Worm (Caenorhabditis elegans): ENCODE results near the gene C07G3.8.

The C07G3.8 gene

ce11 chrV:3476228-3476627 lies 25.7 kb downstream of the C07G3.8 start:
- peak in 1 of 2 experiments; percentile 97 for TF ChIP-seq unc-62 (GFP tag; optimal IDR thresholded peaks at IDR 0.05 in 1 of 2)
- no peak for TF ChIP-seq unc-62 (tag; optimal IDR thresholded peaks at IDR 0.05)
- TF ChIP-seq spr-3 (GFP tag; optimal IDR thresholded peaks at IDR 0.05) = no peak

- no peak for TF ChIP-seq jun-1 (tag; optimal IDR thresholded peaks at IDR 0.05)
- TF ChIP-seq nhr-77 (tag; optimal IDR thresholded peaks at IDR 0.05) = no peak
- TF ChIP-seq unc-39 (tag; optimal IDR thresholded peaks at IDR 0.05) = no peak
- TF ChIP-seq R02D3.7 (tag; optimal IDR thresholded peaks at IDR 0.05) = no peak
- no peak for TF ChIP-seq T20F7.1 (GFP tag; optimal IDR thresholded peaks at IDR 0.05)
- TF ChIP-seq spr-3 (GFP tag; optimal IDR thresholded peaks at IDR 0.05) = no peak
- no peak for TF ChIP-seq ZK546.5 (tag; optimal IDR thresholded peaks at IDR 0.05)
- TF ChIP-seq php-3 (GFP tag; IDR thresholded peaks at IDR 0.05) = no peak
- no peak for TF ChIP-seq ceh-20 (GFP tag; IDR thresholded peaks at IDR 0.05)
- TF ChIP-seq hif-1 (tag; optimal IDR thresholded peaks at IDR 0.05) = no peak
- TF ChIP-seq unc-130 (GFP tag; optimal IDR thresholded peaks at IDR 0.05) = no peak
- no peak for TF ChIP-seq hlh-30 (tag; optimal IDR thresholded peaks at IDR 0.05; ENCODE audit: insufficient read depth)
- TF ChIP-seq ztf-11 (tag; optimal IDR thresholded peaks at IDR 0.05) = no peak
- no peak for TF ChIP-seq nhr-42 (GFP tag; IDR thresholded peaks at IDR 0.05)
- TF ChIP-seq ZK337.2 (GFP tag; IDR thresholded peaks at IDR 0.05) = no peak
- no peak for TF ChIP-seq nhr-28 (tag; optimal IDR thresholded peaks at IDR 0.05)
- TF ChIP-seq set-16 (GFP tag; IDR thresholded peaks at IDR 0.05) = no peak
- TF ChIP-seq gei-8 (GFP tag; optimal IDR thresholded peaks at IDR 0.05) = no peak
Measured at ce11 chrV:3475021-3475420, 26.9 kb downstream of the C07G3.8 start, which contains the start of gene oac-2. Gene oac-2, minus strand, starts transcription at chrV:3475121.

ce11 chrV:3470782-3471181 lies 31.2 kb downstream of the C07G3.8 start, which contains the start of gene srbc-29:
Gene srbc-29, minus strand, starts transcription at chrV:3470882.
- TF ChIP-seq F10B5.3 (tag; optimal IDR thresholded peaks at IDR 0.05) (no peak), ztf-11 (tag; optimal IDR thresholded peaks at IDR 0.05) (no peak), lin-13 (GFP tag; optimal IDR thresholded peaks at IDR 0.05) (no peak), tag-97 (GFP tag; IDR thresholded peaks at IDR 0.05) (no peak), daf-19 (GFP tag; conservative IDR thresholded peaks at IDR 0.05) (no peak), lin-38 (GFP tag; IDR thresholded peaks at IDR 0.05) (no peak), ama-1 (optimal IDR thresholded peaks at IDR 0.05) (no peak), unc-62 (GFP tag; optimal IDR thresholded peaks at IDR 0.05 in 1 of 2) (no peak), unc-62 (tag; optimal IDR thresholded peaks at IDR 0.05) (no peak), attf-4 (tag; optimal IDR thresholded peaks at IDR 0.05) (no peak), saeg-2 (GFP tag; IDR thresholded peaks at IDR 0.05) (no peak), mxl-3 (GFP tag; optimal IDR thresholded peaks at IDR 0.05) (no peak), ztf-7 (tag; optimal IDR thresholded peaks at IDR 0.05) (no peak), T26A8.4 (GFP tag; IDR thresholded peaks at IDR 0.05) (no peak), snpc-1.2 (GFP tag; IDR thresholded peaks at IDR 0.05) (no peak), nhr-76 (tag; optimal IDR thresholded peaks at IDR 0.05) (no peak), zip-11 (GFP tag; IDR thresholded peaks at IDR 0.05) (no peak), ceh-44 (GFP tag; IDR thresholded peaks at IDR 0.05) (no peak), dve-1 (tag; optimal IDR thresholded peaks at IDR 0.05; ENCODE audit: insufficient read depth) (no peak), F37D6.2 (tag; optimal IDR thresholded peaks at IDR 0.05) (no peak), duxl-1 (tag; optimal IDR thresholded peaks at IDR 0.05; ENCODE audit: poor library complexity) (no peak)

ce11 chrV:3468436-3468835 lies 33.5 kb downstream of the C07G3.8 start, which contains the start of gene gst-33:
Gene gst-33, minus strand, starts transcription at chrV:3468562.
- TF ChIP-seq snpc-4 (tag; optimal IDR thresholded peaks at IDR 0.05) (no peak), ceh-82 (tag; optimal IDR thresholded peaks at IDR 0.05) (no peak), cey-2 (tag; optimal IDR thresholded peaks at IDR 0.05; ENCODE audit: borderline replicate concordance, insufficient read depth) (no peak), nhr-77 (tag; optimal IDR thresholded peaks at IDR 0.05) (peak; percentile 50), pqm-1 (tag; optimal IDR thresholded peaks at IDR 0.05) (peak; percentile 50), lsy-2 (tag; optimal IDR thresholded peaks at IDR 0.05) (no peak), hmg-1.1 (GFP tag; IDR thresholded peaks at IDR 0.05) (no peak), attf-4 (tag; optimal IDR thresholded peaks at IDR 0.05) (no peak), nhr-28 (tag; optimal IDR thresholded peaks at IDR 0.05) (peak; percentile 98), daf-16 (GFP tag; optimal IDR thresholded peaks at IDR 0.05) (no peak), daf-16 (tag; optimal IDR thresholded peaks at IDR 0.05) (peak; percentile 87), nhr-102 (tag; optimal IDR thresholded peaks at IDR 0.05) (peak; percentile 97)

All from whole organism, L4 larva.